Worm (Caenorhabditis elegans) whole organism, late embryonic: ENCODE results near the gene stip-1.

Experiments used
- C08G9.2 ChIP-seq: sonication (generic microtip); optimal IDR thresholded peaks from 2 replicates; lab custom pipeline; 2016; ENCODE audit warnings: mild to moderate bottlenecking, missing genetic modification characterization, moderate library complexity, missing compliant biosample characterization
- K02D7.2 ChIP-seq: sonication (generic microtip); optimal IDR thresholded peaks from 2 replicates; lab custom pipeline; 2017; ENCODE audit warnings: mild to moderate bottlenecking, missing genetic modification characterization, missing compliant biosample characterization
- T23F11.4 ChIP-seq: fragments of 200-800 bp; sonication (Bioruptor generic); optimal IDR thresholded peaks from 2 replicates; lab custom pipeline; 2018; ENCODE audit warnings: mild to moderate bottlenecking, missing genetic modification characterization, missing compliant biosample characterization
- ahr-1 ChIP-seq: sonication (generic microtip); optimal IDR thresholded peaks from 2 replicates; lab custom pipeline; 2016; ENCODE audit warnings: missing genetic modification characterization, missing compliant biosample characterization
- ceh-14 ChIP-seq: sonication (generic microtip); optimal IDR thresholded peaks from 2 replicates; lab custom pipeline; 2016; ENCODE audit warnings: missing genotype, missing genetic modification characterization, missing compliant biosample characterization
- ceh-18 ChIP-seq: sonication (generic microtip); optimal IDR thresholded peaks from 2 replicates; lab custom pipeline; 2016; ENCODE audit warnings: missing genetic modification characterization, missing compliant biosample characterization
- ceh-19 ChIP-seq: fragments of 200-800 bp; sonication (Bioruptor generic); optimal IDR thresholded peaks from 2 replicates; lab custom pipeline; 2018; ENCODE audit warnings: mild to moderate bottlenecking, missing genetic modification characterization, missing compliant biosample characterization
- ceh-24 ChIP-seq: sonication (generic microtip); optimal IDR thresholded peaks from 2 replicates; lab custom pipeline; 2016; ENCODE audit warnings: mild to moderate bottlenecking, missing genetic modification characterization, missing compliant biosample characterization
- ceh-30 ChIP-seq: fragments of 150-350 bp; optimal IDR thresholded peaks from 2 replicates; lab custom pipeline; 2014; ENCODE audit warnings: missing biosample characterization, missing genetic modification characterization
- ceh-31 ChIP-seq: sonication (generic microtip); optimal IDR thresholded peaks from 2 replicates; lab custom pipeline; 2016; ENCODE audit warnings: missing genetic modification characterization, missing compliant biosample characterization
- ceh-45 ChIP-seq: fragments of 200-800 bp; sonication (Bioruptor generic); IDR thresholded peaks from 2 replicates; pipeline ENCODE4 v1.3.6; 2022; ENCODE audit warnings: missing genetic modification reagents, missing genetic modification characterization, missing compliant biosample characterization
- ceh-48 ChIP-seq: sonication (generic microtip); optimal IDR thresholded peaks from 2 replicates; lab custom pipeline; 2016; ENCODE audit warnings: missing genetic modification characterization, inconsistent platforms, missing compliant biosample characterization
- ceh-9 ChIP-seq: sonication (generic microtip); optimal IDR thresholded peaks from 2 replicates; lab custom pipeline; 2016; ENCODE audit warnings: mild to moderate bottlenecking, missing genetic modification characterization, inconsistent platforms, missing compliant biosample characterization
- che-1 ChIP-seq: sonication (generic microtip); optimal IDR thresholded peaks from 2 replicates; lab custom pipeline; 2016; ENCODE audit warnings: mild to moderate bottlenecking, missing genetic modification characterization, missing compliant biosample characterization
- dmd-4 ChIP-seq: sonication (generic microtip); optimal IDR thresholded peaks from 2 replicates; lab custom pipeline; 2016; ENCODE audit warnings: borderline replicate concordance, missing genetic modification characterization, missing compliant biosample characterization
- eyg-1 ChIP-seq: sonication (generic microtip); optimal IDR thresholded peaks from 2 replicates; lab custom pipeline; 2016; ENCODE audit warnings: missing genotype, missing genetic modification characterization, missing compliant biosample characterization
- fax-1 ChIP-seq: sonication (generic microtip); optimal IDR thresholded peaks from 2 replicates; lab custom pipeline; 2016; ENCODE audit warnings: missing genotype, missing genetic modification characterization, missing compliant biosample characterization
- hlh-8 ChIP-seq: sonication (generic microtip); optimal IDR thresholded peaks from 2 replicates; lab custom pipeline; 2016; ENCODE audit warnings: missing genotype, missing genetic modification characterization, missing compliant biosample characterization
- lim-6 ChIP-seq: sonication (generic microtip); optimal IDR thresholded peaks from 2 replicates; lab custom pipeline; 2016; ENCODE audit warnings: missing genetic modification characterization, missing compliant biosample characterization
- lin-11 ChIP-seq: fragments of 200-800 bp; sonication (Bioruptor generic); optimal IDR thresholded peaks from 2 replicates; lab custom pipeline; 2018; ENCODE audit warnings: mild to moderate bottlenecking, missing genetic modification characterization, missing compliant biosample characterization
- nfya-1 ChIP-seq: sonication (generic microtip); optimal IDR thresholded peaks from 2 replicates; lab custom pipeline; 2017; ENCODE audit warnings: missing genetic modification characterization, mild to moderate bottlenecking, missing compliant biosample characterization, antibody characterized with exemption, moderate library complexity
- nhr-232 ChIP-seq: sonication (generic microtip); optimal IDR thresholded peaks from 2 replicates; lab custom pipeline; 2016; ENCODE audit warnings: missing genetic modification characterization, missing compliant biosample characterization
- pax-1 ChIP-seq: fragments of 150-350 bp; optimal IDR thresholded peaks from 2 replicates; lab custom pipeline; 2014; ENCODE audit warnings: missing biosample characterization, missing genetic modification characterization
- pha-2 ChIP-seq: sonication (generic microtip); optimal IDR thresholded peaks from 2 replicates; lab custom pipeline; 2017; ENCODE audit warnings: mild to moderate bottlenecking, missing genetic modification characterization, missing compliant biosample characterization
- pqm-1 ChIP-seq: sonication (generic microtip); optimal IDR thresholded peaks from 2 replicates; lab custom pipeline; 2016; ENCODE audit warnings: missing genetic modification characterization, missing compliant biosample characterization
- pros-1 ChIP-seq: fragments of 150-350 bp; optimal IDR thresholded peaks from 2 replicates; lab custom pipeline; 2014; ENCODE audit warnings: missing biosample characterization, missing genetic modification reagents, missing genetic modification characterization
- rnt-1 ChIP-seq: sonication (generic microtip); optimal IDR thresholded peaks from 2 replicates; lab custom pipeline; 2016; ENCODE audit warnings: missing genetic modification characterization, missing compliant biosample characterization
- sdc-2 ChIP-seq: sonication (generic microtip); optimal IDR thresholded peaks from 2 replicates; lab custom pipeline; 2016; ENCODE audit warnings: missing genotype, missing genetic modification characterization, missing compliant biosample characterization
- sox-2 ChIP-seq: fragments of 200-800 bp; sonication (Bioruptor generic); IDR thresholded peaks from 2 replicates; pipeline ENCODE4 v1.3.6; 2022; ENCODE audit warnings: missing genetic modification reagents, missing genetic modification characterization, missing compliant biosample characterization
- sox-4 ChIP-seq: sonication (generic microtip); optimal IDR thresholded peaks from 2 replicates; lab custom pipeline; 2017; ENCODE audit warnings: mild to moderate bottlenecking, missing genetic modification characterization, inconsistent platforms, missing compliant biosample characterization
- ttx-3 ChIP-seq: sonication (generic microtip); optimal IDR thresholded peaks from 2 replicates; lab custom pipeline; 2016; ENCODE audit warnings: missing genetic modification reagents, missing genetic modification characterization, missing compliant biosample characterization
- unc-3 ChIP-seq, 2 experiments: fragments of 200-800 bp in 1 of 2; sonication (Bioruptor generic) in 1 of 2; sonication (generic microtip) in 1 of 2; conservative IDR thresholded peaks in 1 of 2; optimal IDR thresholded peaks in 1 of 2; 2 replicates each; pipeline versions ENCODE4 v1.3.6 to Lab custom; 2016 to 2022; ENCODE audit warnings: missing compliant biosample characterization in 2 of 2, missing genetic modification characterization in 2 of 2, missing genetic modification reagents in 1 of 2
- unc-42 ChIP-seq: sonication (generic microtip); optimal IDR thresholded peaks from 2 replicates; lab custom pipeline; 2016; ENCODE audit warnings: missing genotype, missing genetic modification characterization, missing compliant biosample characterization
- unc-55 ChIP-seq: sonication (generic microtip); optimal IDR thresholded peaks from 2 replicates; lab custom pipeline; 2017; ENCODE audit warnings: missing biosample characterization, missing genetic modification reagents, missing genetic modification characterization
- unc-86 ChIP-seq: sonication (generic microtip); optimal IDR thresholded peaks from 2 replicates; lab custom pipeline; 2016; ENCODE audit warnings: missing genetic modification characterization, missing compliant biosample characterization
- zip-5 ChIP-seq: sonication (generic microtip); optimal IDR thresholded peaks from 2 replicates; lab custom pipeline; 2016; ENCODE audit warnings: missing genetic modification characterization, missing compliant biosample characterization

Gene stip-1

ce11 chrII:10329754-10330153, 20.1 kb downstream of the stip-1 start:
- TF ChIP-seq unc-55 (GFP tag; lab: Kevin White, UChicago) (no peak), rnt-1 (no peak), nhr-232 (tag; lab: Kevin White, UChicago) (no peak), sox-2 (no peak), ceh-14 (tag; lab: Kevin White, UChicago) (no peak), pax-1 (tag; lab: Kevin White, UChicago) (no peak), lin-11 (tag; lab: Kevin White, UChicago) (no peak), pha-2 (no peak), pqm-1 (tag; lab: Kevin White, UChicago) (no peak), dmd-4 (tag; lab: Kevin White, UChicago) (no peak), che-1 (tag; lab: Kevin White, UChicago) (no peak), ceh-18 (tag; lab: Kevin White, UChicago) (no peak), ttx-3 (no peak), ceh-31 (tag; lab: Kevin White, UChicago) (no peak), sdc-2 (tag; lab: Kevin White, UChicago) (no peak), ceh-45 (no peak), lim-6 (no peak), fax-1 (tag; lab: Kevin White, UChicago) (no peak), nfya-1 (tag; lab: Kevin White, UChicago) (no peak)

- TF ChIP-seq K02D7.2 (tag; lab: Kevin White, UChicago) (no peak), ceh-24 (tag; lab: Kevin White, UChicago) (no peak), pros-1 (tag; lab: Kevin White, UChicago) (no peak), lin-11 (tag; lab: Kevin White, UChicago) (no peak), T23F11.4 (GFP tag; lab: Kevin White, UChicago) (no peak), hlh-8 (no peak)
- TF ChIP-seq, all 69 proteins: peak for 0
Observed at ce11 chrII:10325615-10326232, 24.1 kb downstream of the stip-1 start, which contains the start of gene appg-1. Gene appg-1 (plus strand): TSS chrII:10326041.

ce11 chrII:10321410-10321809, 28.4 kb downstream of the stip-1 start, which contains the start of gene idpp-4:
Gene idpp-4 (plus strand): TSS chrII:10321460.
- TF ChIP-seq C08G9.2 (no peak), eyg-1 (no peak), T23F11.4 (GFP tag; lab: Kevin White, UChicago) (no peak)

- no peak for TF ChIP-seq unc-86 (tag; lab: Kevin White, UChicago)
- no peak for TF ChIP-seq ceh-9 (tag; lab: Kevin White, UChicago)
- no peak for TF ChIP-seq ceh-19
- TF ChIP-seq ceh-24 (tag; lab: Kevin White, UChicago) = no peak
- TF ChIP-seq unc-3 (GFP tag; conservative IDR thresholded peaks at IDR 0.05; lab: Robert Waterston, UW) = no peak
- TF ChIP-seq unc-3 (tag; optimal IDR thresholded peaks at IDR 0.05; lab: Kevin White, UChicago) = no peak
- TF ChIP-seq ceh-48 = no peak
- TF ChIP-seq ahr-1 (tag; lab: Kevin White, UChicago) = no peak
- no peak for TF ChIP-seq ceh-30 (tag; lab: Kevin White, UChicago)
- no peak for TF ChIP-seq pqm-1 (tag; lab: Kevin White, UChicago)
- TF ChIP-seq sox-4 (tag; lab: Kevin White, UChicago) = no peak
- no peak for TF ChIP-seq unc-42
- TF ChIP-seq zip-5 = no peak
- TF ChIP-seq, all 69 proteins: peak for 0
Observed at ce11 chrII:10317007-10317406, 32.8 kb downstream of the stip-1 start, which contains the start of gene M02G9.4. Gene M02G9.4 (plus strand): TSS chrII:10317307.
